Fruit fly (Drosophila melanogaster): ENCODE measurements around the gene Npc1a.
A peak's percentile ranks its signal among the peaks of the same experiment; 100 is the strongest.

Npc1a gene

DNA sequence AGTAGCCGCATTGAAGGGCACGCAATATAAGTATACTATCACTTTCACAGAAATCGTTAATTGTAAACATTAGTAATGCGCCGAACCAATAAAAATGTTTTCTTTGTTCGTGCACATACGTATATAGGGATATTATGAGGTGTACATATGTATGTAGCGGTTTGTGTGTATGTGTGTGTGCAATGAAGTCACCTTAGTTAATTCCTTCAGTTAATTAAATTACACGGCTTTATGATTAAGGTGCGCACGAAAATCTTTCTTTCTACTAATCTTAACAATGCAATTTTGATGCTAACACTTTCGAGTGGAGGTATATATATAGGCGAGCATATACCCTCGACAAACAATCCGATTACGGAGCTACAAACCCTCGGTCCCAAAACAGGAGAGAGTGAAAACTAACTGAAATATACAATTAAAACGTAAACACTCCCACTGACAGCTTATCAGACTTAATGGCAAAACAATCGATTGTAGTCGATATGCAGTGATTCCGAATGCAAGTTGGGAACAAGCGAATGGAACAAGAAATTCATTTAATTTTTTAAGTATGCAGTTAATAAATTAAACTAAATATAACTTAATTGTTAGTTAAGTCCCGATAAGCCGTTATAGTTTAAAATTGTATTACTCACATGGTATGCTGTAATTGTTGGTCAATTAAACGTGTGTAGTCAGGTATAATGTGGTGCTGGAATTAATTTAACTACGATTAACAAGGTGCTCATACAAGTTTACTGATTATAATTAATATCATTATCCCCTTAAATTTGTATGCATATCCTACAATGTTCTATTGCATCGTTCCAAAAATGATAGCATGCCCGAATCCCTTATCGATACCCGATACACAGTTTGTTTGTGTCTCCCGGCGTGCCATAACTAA lies at the start of gene Npc1a, which contains the start of gene Prosalpha6 (continued):
- TF ChIP-seq hbn (GFP tag; IDR thresholded peaks at IDR 0.05; ENCODE audit: partially characterized antibody) (peak; percentile 54), NFAT (GFP tag; IDR thresholded peaks at IDR 0.05) (no peak), CG11504 (tag; optimal IDR thresholded peaks at IDR 0.05) (no peak), fu2 (GFP tag; optimal IDR thresholded peaks at IDR 0.05) (no peak), Poxn (GFP tag; IDR thresholded peaks at IDR 0.05) (no peak), CG4404 (GFP tag; IDR thresholded peaks at IDR 0.05) (no peak), CG32767 (GFP tag; IDR thresholded peaks at IDR 0.05) (no peak), CG1024 (GFP tag; IDR thresholded peaks at IDR 0.05) (peak; percentile 70), gfzf (GFP tag; optimal IDR thresholded peaks at IDR 0.05) (peak; percentile 8), Chrac-16 (GFP tag; optimal IDR thresholded peaks at IDR 0.05) (no peak), CG8281 (tag; optimal IDR thresholded peaks at IDR 0.05) (no peak), CG3163 (GFP tag; optimal IDR thresholded peaks at IDR 0.05) (no peak), sens-2 (GFP tag; IDR thresholded peaks at IDR 0.05) (no peak), CG11085 (GFP tag; IDR thresholded peaks at IDR 0.05) (no peak), CG33557 (GFP tag; optimal IDR thresholded peaks at IDR 0.05) (peak; percentile 6), CG7556 (GFP tag; optimal IDR thresholded peaks at IDR 0.05) (no peak), peb (GFP tag; IDR thresholded peaks at IDR 0.05) (no peak), CG17328 (GFP tag; IDR thresholded peaks at IDR 0.05) (no peak), CG3065 (GFP tag; optimal IDR thresholded peaks at IDR 0.05) (no peak), CG7357 (GFP tag; IDR thresholded peaks at IDR 0.05) (no peak), tx (GFP tag; optimal IDR thresholded peaks at IDR 0.05) (no peak), D19A (tag; optimal IDR thresholded peaks at IDR 0.05) (no peak), CG7372 (GFP tag; IDR thresholded peaks at IDR 0.05) (no peak), bcd (GFP tag; optimal IDR thresholded peaks at IDR 0.05) (no peak), hth (optimal IDR thresholded peaks at IDR 0.05) (no peak), CG11247 (GFP tag; IDR thresholded peaks at IDR 0.05) (no peak), slbo (GFP tag; IDR thresholded peaks at IDR 0.05) (no peak; the same call in 1 of the 2 replicates), CG7745 (tag; optimal IDR thresholded peaks at IDR 0.05) (no peak), CG8089 (GFP tag; optimal IDR thresholded peaks at IDR 0.05) (no peak), CG7839 (tag; optimal IDR thresholded peaks at IDR 0.05) (no peak), CG1647 (GFP tag; optimal IDR thresholded peaks at IDR 0.05) (no peak), CG34376 (GFP tag; optimal IDR thresholded peaks at IDR 0.05) (peak; percentile 36), Aef1 (GFP tag; IDR thresholded peaks at IDR 0.05) (no peak), zen2 (GFP tag; IDR thresholded peaks at IDR 0.05; ENCODE audit: partially characterized antibody) (no peak; the same call in 2 of the 3 replicates), CG18599 (GFP tag; optimal IDR thresholded peaks at IDR 0.05) (no peak), ERR (GFP tag; optimal IDR thresholded peaks at IDR 0.05) (no peak), jumu (GFP tag; optimal IDR thresholded peaks at IDR 0.05) (no peak), CG3995 (GFP tag; optimal IDR thresholded peaks at IDR 0.05) (peak; percentile 27), fd102C (GFP tag; optimal IDR thresholded peaks at IDR 0.05) (no peak), CG31388 (GFP tag; optimal IDR thresholded peaks at IDR 0.05) (no peak), luna (GFP tag; optimal IDR thresholded peaks at IDR 0.05) (peak; percentile 2), CG14965 (GFP tag; optimal IDR thresholded peaks at IDR 0.05; ENCODE audit: borderline replicate concordance) (no peak), insv (GFP tag; optimal IDR thresholded peaks at IDR 0.05) (peak in 1 of 2 experiments; percentile 58), cad (GFP tag; optimal IDR thresholded peaks at IDR 0.05) (no peak), stwl (tag; optimal IDR thresholded peaks at IDR 0.05) (peak; percentile 34), Side (GFP tag; optimal IDR thresholded peaks at IDR 0.05) (no peak), Fer1 (GFP tag; optimal IDR thresholded peaks at IDR 0.05) (peak; percentile 5), Usf (GFP tag; optimal IDR thresholded peaks at IDR 0.05) (no peak), CG17802 (tag; optimal IDR thresholded peaks at IDR 0.05) (peak; percentile 25), HLH3B (GFP tag; IDR thresholded peaks at IDR 0.05) (no peak)
